Fruit fly (Drosophila melanogaster) S2 (cell line): ENCODE data around the gene CG4009.
A peak's percentile ranks its signal among the peaks of the same experiment; 100 is the strongest.

Source experiments
- CG8478 ChIP-seq: fragments of >200 bp; optimal IDR thresholded peaks from 2 replicates; lab custom pipeline; 2018
- CTCF ChIP-seq, 2 experiments: fragments of >200 bp; optimal IDR thresholded peaks; 2 replicates each; lab custom pipeline; 2018

DNA sequence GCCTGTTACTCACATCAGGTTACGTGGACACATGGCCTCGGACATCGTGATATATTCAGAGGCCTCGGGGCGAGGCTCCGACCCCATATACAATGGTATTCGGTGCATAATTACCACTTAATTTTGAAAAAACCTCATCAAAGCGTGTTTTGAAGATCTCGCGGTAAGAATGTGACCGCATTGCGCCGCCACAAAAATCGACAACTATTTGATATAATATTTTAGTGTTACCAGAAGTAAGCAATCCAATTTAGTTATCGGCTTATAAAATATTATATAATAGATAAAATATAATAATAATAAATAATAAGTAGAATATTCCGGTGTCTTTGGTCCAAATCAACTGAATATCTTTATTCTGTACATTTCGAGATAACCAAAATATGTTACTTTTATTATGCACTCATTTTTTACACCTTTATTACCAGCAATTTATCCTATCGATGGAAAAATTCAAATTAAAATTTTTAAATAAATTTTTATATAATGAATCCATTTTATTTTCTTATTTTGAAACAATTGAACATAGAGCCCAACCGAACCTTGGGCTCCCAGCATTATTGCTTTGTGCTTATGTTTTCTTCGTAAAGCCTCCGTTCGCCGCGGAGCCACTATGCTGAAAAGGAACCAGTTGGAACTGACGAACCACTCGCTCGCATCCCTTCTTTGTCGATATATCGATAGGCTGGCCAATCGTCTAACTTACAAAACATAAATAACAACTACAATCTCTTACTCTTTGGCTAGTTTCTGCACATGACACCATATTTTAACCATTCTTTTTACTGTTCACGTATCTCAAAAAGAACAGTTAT lies 4.4 kb upstream of the CG4009 start, which contains the start of the genes CG18213 and Trm7-32:
- TF ChIP-seq CTCF (optimal IDR thresholded peaks at IDR 0.05; lab: Kevin White, UChicago): peak in 1 of 2 experiments; percentile 17
- no peak for TF ChIP-seq CG8478 (lab: Kevin White, UChicago)
